Worm (Caenorhabditis elegans) whole organism, L4 larva: ENCODE measurements around the gene F54F7.9.

Experiments
- aly-2 ChIP-seq: sonication (generic microtip); optimal IDR thresholded peaks from 2 replicates; lab custom pipeline; 2018; ENCODE audit warnings: missing biosample characterization, missing genetic modification characterization
- ceh-82 ChIP-seq: sonication (generic microtip); optimal IDR thresholded peaks from 2 replicates; lab custom pipeline; 2017; ENCODE audit warnings: missing biosample characterization, missing genetic modification characterization
- daf-19 ChIP-seq: fragments of 200-800 bp; sonication (Bioruptor generic); conservative IDR thresholded peaks from 2 replicates; pipeline ENCODE4 v1.3.6; 2022; ENCODE audit warnings: missing genetic modification characterization, missing compliant biosample characterization
- php-3 ChIP-seq: fragments of 200-800 bp; sonication (Bioruptor generic); IDR thresholded peaks from 2 replicates; pipeline ENCODE4 v1.3.6; 2022; ENCODE audit warnings: missing genetic modification reagents, missing genetic modification characterization, missing compliant biosample characterization
- rbr-2 ChIP-seq: sonication (generic microtip); optimal IDR thresholded peaks from 2 replicates; lab custom pipeline; 2016; ENCODE audit warnings: missing genotype, missing genetic modification characterization, missing compliant biosample characterization
- skn-1 ChIP-seq: fragments of 150-350 bp; optimal IDR thresholded peaks from 2 replicates; lab custom pipeline; 2014; ENCODE audit warnings: missing biosample characterization, missing genetic modification characterization
- unc-62 ChIP-seq, 3 experiments: fragments of 150-350 bp in 1 of 3; sonication (generic microtip); optimal IDR thresholded peaks in 2 of 3; peaks in 1 of 3; 1 replicate in 1 of 3; 2 replicates in 2 of 3; lab custom pipeline; 2014 to 2017; ENCODE audit warnings: missing biosample characterization in 3 of 3, missing genetic modification characterization in 3 of 3, missing genetic modification reagents in 3 of 3, missing genotype in 1 of 3
- ztf-11 ChIP-seq: fragments of 150-350 bp; optimal IDR thresholded peaks from 2 replicates; lab custom pipeline; 2014; ENCODE audit warnings: missing biosample characterization, missing genetic modification characterization

ce11 chrX:11823704-11824103, 24.8 kb downstream of the F54F7.9 start, which contains the start of gene tag-241:
- TF ChIP-seq skn-1 (tag; lab: Kevin White, UChicago) (no peak), php-3 (GFP tag; lab: Robert Waterston, UW) (no peak), aly-2 (tag; lab: Kevin White, UChicago) (no peak), ztf-11 (tag; lab: Kevin White, UChicago) (no peak), unc-62 (GFP tag; optimal IDR thresholded peaks at IDR 0.05 in 1 of 2; lab: Kevin White, UChicago) (no peak), unc-62 (tag; optimal IDR thresholded peaks at IDR 0.05; lab: Kevin White, UChicago) (no peak), rbr-2 (no peak), daf-19 (GFP tag; lab: Robert Waterston, UW) (no peak), ceh-82 (tag; lab: Kevin White, UChicago) (no peak)
